Fruit fly (Drosophila melanogaster): ENCODE data around the gene CG4830.
A peak's percentile ranks its signal among the peaks of the same experiment; 100 is the strongest.

CG4830 gene

DNA sequence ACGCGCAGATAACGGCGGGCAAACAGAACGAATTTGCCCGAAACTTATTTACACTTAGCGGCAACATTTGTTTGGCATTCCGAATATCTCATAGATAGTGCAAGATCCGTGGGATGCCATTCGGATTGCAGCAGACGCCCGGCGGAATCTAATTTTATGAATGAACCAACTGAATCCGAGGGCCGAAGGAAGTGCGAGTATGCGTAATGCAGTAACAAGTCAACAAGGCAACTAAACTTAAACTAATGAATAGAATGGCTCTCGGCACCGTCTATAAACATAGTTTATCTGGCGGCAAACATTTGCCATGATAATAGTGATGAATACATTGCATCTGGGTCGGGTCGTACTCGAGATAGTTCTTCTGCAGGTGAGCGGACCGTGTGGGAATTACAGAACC is 40.0 kb upstream of the CG4830 start (continued):
- TF ChIP-seq Jarid2 (GFP tag; optimal IDR thresholded peaks at IDR 0.05) (no peak), CG17186 (GFP tag; optimal IDR thresholded peaks at IDR 0.05) (no peak), Ada2b (GFP tag; IDR thresholded peaks at IDR 0.05) (no peak), eve (GFP tag; optimal IDR thresholded peaks at IDR 0.05) (no peak), CG18262 (tag; optimal IDR thresholded peaks at IDR 0.05) (no peak), CG10366 (GFP tag; IDR thresholded peaks at IDR 0.05) (no peak), CG34224 (GFP tag; IDR thresholded peaks at IDR 0.05; ENCODE audit: partially characterized antibody) (no peak), Bteb2 (GFP tag; optimal IDR thresholded peaks at IDR 0.05) (no peak), tll (GFP tag; optimal IDR thresholded peaks at IDR 0.05) (peak in 1 of 2 experiments; percentile 8), Blimp-1 (GFP tag; optimal IDR thresholded peaks at IDR 0.05) (no peak), disco-r (GFP tag; optimal IDR thresholded peaks at IDR 0.05) (no peak), trh (GFP tag; optimal IDR thresholded peaks at IDR 0.05) (no peak), CG33213 (GFP tag; optimal IDR thresholded peaks at IDR 0.05) (no peak), peb (GFP tag; IDR thresholded peaks at IDR 0.05) (no peak), zfh1 (GFP tag; IDR thresholded peaks at IDR 0.05) (0 out of 3 replicates have a peak, but pooled peaks have one; percentile 7), Sry-β (GFP tag; optimal IDR thresholded peaks at IDR 0.05) (no peak), CG33557 (GFP tag; optimal IDR thresholded peaks at IDR 0.05) (peak; percentile 4), lov (optimal IDR thresholded peaks at IDR 0.05) (no peak), lov (GFP tag; IDR thresholded peaks at IDR 0.05) (no peak), org-1 (GFP tag; optimal IDR thresholded peaks at IDR 0.05) (peak; percentile 22), CG1603 (tag; optimal IDR thresholded peaks at IDR 0.05) (peak; percentile 41), en (GFP tag; optimal IDR thresholded peaks at IDR 0.05) (no peak), CG31365 (tag; optimal IDR thresholded peaks at IDR 0.05) (no peak), ATbp (GFP tag; optimal IDR thresholded peaks at IDR 0.05) (peak; percentile 60), bcd (GFP tag; optimal IDR thresholded peaks at IDR 0.05) (no peak), CG16779 (GFP tag; IDR thresholded peaks at IDR 0.05) (no peak), CG12219 (GFP tag; optimal IDR thresholded peaks at IDR 0.05) (no peak), CG7839 (tag; optimal IDR thresholded peaks at IDR 0.05) (no peak), jigr1 (GFP tag; IDR thresholded peaks at IDR 0.05) (no peak), CG4282 (GFP tag; optimal IDR thresholded peaks at IDR 0.05) (no peak), TFAM (GFP tag; optimal IDR thresholded peaks at IDR 0.05) (no peak), Xbp1 (GFP tag; optimal IDR thresholded peaks at IDR 0.05) (no peak), ara (GFP tag; IDR thresholded peaks at IDR 0.05) (no peak), odd (GFP tag; optimal IDR thresholded peaks at IDR 0.05) (peak; percentile 19), Camta (GFP tag; optimal IDR thresholded peaks at IDR 0.05) (no peak), ttk (GFP tag; IDR thresholded peaks at IDR 0.05) (no peak), da (GFP tag; optimal IDR thresholded peaks at IDR 0.05) (no peak), CG15601 (tag; optimal IDR thresholded peaks at IDR 0.05) (peak; percentile 45), CG12071 (GFP tag; optimal IDR thresholded peaks at IDR 0.05) (no peak), CG30020 (tag; optimal IDR thresholded peaks at IDR 0.05) (no peak), CG7372 (GFP tag; IDR thresholded peaks at IDR 0.05) (no peak), NFAT (GFP tag; IDR thresholded peaks at IDR 0.05) (no peak), CG30431 (GFP tag; optimal IDR thresholded peaks at IDR 0.05) (no peak), ap (GFP tag; IDR thresholded peaks at IDR 0.05) (no peak), Aef1 (GFP tag; IDR thresholded peaks at IDR 0.05) (no peak), Oli (tag; optimal IDR thresholded peaks at IDR 0.05) (no peak), Mes4 (GFP tag; optimal IDR thresholded peaks at IDR 0.05) (no peak), CG8359 (GFP tag; optimal IDR thresholded peaks at IDR 0.05; ENCODE audit: borderline replicate concordance) (peak; percentile 12), NK7.1 (GFP tag; optimal IDR thresholded peaks at IDR 0.05) (no peak), eyg (GFP tag; optimal IDR thresholded peaks at IDR 0.05) (no peak), CG1602 (GFP tag; optimal IDR thresholded peaks at IDR 0.05) (no peak), bsh (GFP tag; optimal IDR thresholded peaks at IDR 0.05) (peak in 1 of 2 experiments; percentile 19)

Measured in whole organism, embryonic.